Fruit fly (Drosophila melanogaster): Measurements from ENCODE around the gene CG3597.

- TF ChIP-seq CG34224 (GFP tag; IDR thresholded peaks at IDR 0.05; ENCODE audit: partially characterized antibody) (no peak), CG18599 (GFP tag; optimal IDR thresholded peaks at IDR 0.05) (no peak), ase (GFP tag; IDR thresholded peaks at IDR 0.05) (no peak), Dip2 (GFP tag; IDR thresholded peaks at IDR 0.05) (no peak), slbo (GFP tag; IDR thresholded peaks at IDR 0.05) (no peak), dysf (GFP tag; IDR thresholded peaks at IDR 0.05) (no peak), emc (GFP tag; optimal IDR thresholded peaks at IDR 0.05) (no peak), fd96Cb (tag; optimal IDR thresholded peaks at IDR 0.05) (no peak), da (GFP tag; optimal IDR thresholded peaks at IDR 0.05) (no peak)
These were observed 9.2 kb downstream of the CG3597 start for dm6 chr2L:2361893-2362807.
